Fruit fly (Drosophila melanogaster) whole organism, embryonic: ENCODE data around the gene CG15186.

Experiments used
- Atf3 ChIP-seq: fragments of 200-800 bp; sonication (Bioruptor generic); optimal IDR thresholded peaks from 3 replicates; lab custom pipeline; 2016; ENCODE audit warnings: missing biosample characterization, missing genetic modification characterization
- Atf6 ChIP-seq: fragments of 200-800 bp; sonication (Bioruptor generic); IDR thresholded peaks from 2 replicates; pipeline ENCODE4 v1.3.6; 2022; ENCODE audit warnings: missing biosample characterization, missing genetic modification characterization
- Bdp1 ChIP-seq: fragments of 200-800 bp; sonication (Bioruptor generic); optimal IDR thresholded peaks from 3 replicates; lab custom pipeline; 2016; ENCODE audit warnings: missing biosample characterization, missing genetic modification characterization
- BtbVII ChIP-seq: fragments of 200-800 bp; sonication (Bioruptor generic); optimal IDR thresholded peaks from 3 replicates; lab custom pipeline; 2017; ENCODE audit warnings: missing biosample characterization, mild to moderate bottlenecking, missing genetic modification characterization
- CG10267 ChIP-seq: fragments of 200-800 bp; sonication (Bioruptor generic); optimal IDR thresholded peaks from 2 replicates; lab custom pipeline; 2018; ENCODE audit warnings: missing biosample characterization, mild to moderate bottlenecking, missing genetic modification characterization, moderate library complexity
- CG10654 ChIP-seq: fragments of 200-800 bp; sonication (Bioruptor generic); optimal IDR thresholded peaks from 2 replicates; lab custom pipeline; 2016; ENCODE audit warnings: missing biosample characterization, missing genetic modification characterization
- CG11398 ChIP-seq: fragments of 200-800 bp; sonication (Bioruptor generic); optimal IDR thresholded peaks from 2 replicates; lab custom pipeline; 2016; ENCODE audit warnings: missing biosample characterization, missing genetic modification characterization
- CG11456 ChIP-seq: fragments of 200-800 bp; sonication (Bioruptor generic); IDR thresholded peaks from 3 replicates; pipeline ENCODE4 v1.3.6; 2022; ENCODE audit warnings: missing biosample characterization, missing genetic modification characterization
- CG12942 ChIP-seq: fragments of 200-800 bp; sonication (Bioruptor generic); optimal IDR thresholded peaks from 3 replicates; lab custom pipeline; 2016; ENCODE audit warnings: missing biosample characterization, missing genetic modification characterization
- CG13424 ChIP-seq: fragments of 200-800 bp; sonication (Bioruptor generic); optimal IDR thresholded peaks from 2 replicates; lab custom pipeline; 2019; ENCODE audit warnings: missing biosample characterization, mild to moderate bottlenecking, missing genetic modification characterization, moderate library complexity
- CG16779 ChIP-seq: fragments of 200-800 bp; sonication (Bioruptor generic); IDR thresholded peaks from 2 replicates; pipeline ENCODE4 v1.3.6; 2022; ENCODE audit warnings: missing biosample characterization, missing genetic modification characterization
- CG17385 ChIP-seq: fragments of 200-800 bp; sonication (Bioruptor generic); optimal IDR thresholded peaks from 3 replicates; lab custom pipeline; 2018; ENCODE audit warnings: missing biosample characterization, mild to moderate bottlenecking, missing genetic modification characterization
- CG17568 ChIP-seq: fragments of 200-800 bp; sonication (Bioruptor generic); optimal IDR thresholded peaks from 2 replicates; lab custom pipeline; 2018; ENCODE audit warnings: missing biosample characterization, mild to moderate bottlenecking, missing genetic modification characterization, moderate library complexity
- CG30020 ChIP-seq: fragments of 200-800 bp; optimal IDR thresholded peaks from 2 replicates; lab custom pipeline; 2019; ENCODE audit warnings: missing biosample characterization, mild to moderate bottlenecking, missing genetic modification characterization, moderate library complexity
- CG30403 ChIP-seq: fragments of 200-800 bp; sonication (Bioruptor generic); optimal IDR thresholded peaks from 3 replicates; lab custom pipeline; 2016; ENCODE audit warnings: missing biosample characterization, missing genetic modification characterization
- CG33557 ChIP-seq: fragments of 200-800 bp; sonication (Bioruptor generic); optimal IDR thresholded peaks from 2 replicates; lab custom pipeline; 2019; ENCODE audit warnings: missing biosample characterization, mild to moderate bottlenecking, missing genetic modification characterization, moderate library complexity
- CG34376 ChIP-seq: fragments of 200-800 bp; sonication (Bioruptor generic); optimal IDR thresholded peaks from 2 replicates; lab custom pipeline; 2018; ENCODE audit warnings: missing biosample characterization, mild to moderate bottlenecking, missing genetic modification characterization
- CG3847 ChIP-seq: fragments of 200-800 bp; sonication (Bioruptor generic); IDR thresholded peaks from 2 replicates; pipeline ENCODE4 v1.3.6; 2022; ENCODE audit warnings: missing biosample characterization, missing genetic modification characterization
- CG4854 ChIP-seq: fragments of 200-800 bp; sonication (Bioruptor generic); optimal IDR thresholded peaks from 2 replicates; lab custom pipeline; 2016; ENCODE audit warnings: missing biosample characterization, missing genetic modification characterization, inconsistent platforms
- CG8089 ChIP-seq: fragments of 200-800 bp; sonication (Bioruptor generic); optimal IDR thresholded peaks from 3 replicates; lab custom pipeline; 2016; ENCODE audit warnings: missing biosample characterization, missing genetic modification characterization
- CG8359 ChIP-seq: fragments of 200-800 bp; sonication (Bioruptor generic); optimal IDR thresholded peaks from 2 replicates; lab custom pipeline; 2017; ENCODE audit warnings: missing biosample characterization, mild to moderate bottlenecking, missing genetic modification characterization, borderline replicate concordance
- Dp ChIP-seq: fragments of 200-800 bp; sonication (Bioruptor generic); optimal IDR thresholded peaks from 2 replicates; lab custom pipeline; 2018; ENCODE audit warnings: missing biosample characterization, mild to moderate bottlenecking, missing genetic modification characterization, moderate library complexity
- ERR ChIP-seq: fragments of 200-800 bp; sonication (Bioruptor generic); optimal IDR thresholded peaks from 2 replicates; lab custom pipeline; 2016; ENCODE audit warnings: missing biosample characterization, missing genetic modification characterization
- Gug ChIP-seq: fragments of 200-800 bp; sonication (Bioruptor generic); IDR thresholded peaks from 4 replicates; pipeline ENCODE4 v1.3.6; 2022; ENCODE audit warnings: missing biosample characterization, missing genetic modification characterization
- Lhr ChIP-seq: fragments of 200-800 bp; sonication (Bioruptor generic); optimal IDR thresholded peaks from 3 replicates; lab custom pipeline; 2017; ENCODE audit warnings: mild to moderate bottlenecking, missing biosample characterization, missing genetic modification reagents, missing genetic modification characterization
- Poxn ChIP-seq: fragments of 200-800 bp; sonication (Bioruptor generic); IDR thresholded peaks from 2 replicates; pipeline ENCODE4 v1.3.6; 2022; ENCODE audit warnings: missing biosample characterization, missing genetic modification characterization
- Trl ChIP-seq, 3 experiments: fragments of >200 bp in 2 of 3; fragments of 200-800 bp in 1 of 3; sonication (Bioruptor generic) in 1 of 3; optimal IDR thresholded peaks; 2 replicates in 1 of 3; 3 replicates in 2 of 3; lab custom pipeline; 2016 to 2017; ENCODE audit warnings: missing biosample characterization in 1 of 3, missing genetic modification characterization in 1 of 3
- Usf ChIP-seq: fragments of 200-800 bp; sonication (Bioruptor generic); optimal IDR thresholded peaks from 2 replicates; lab custom pipeline; 2017; ENCODE audit warnings: missing genotype, missing biosample characterization, missing genetic modification characterization
- bab2 ChIP-seq: fragments of 200-800 bp; sonication (Bioruptor generic); optimal IDR thresholded peaks from 2 replicates; lab custom pipeline; 2016; ENCODE audit warnings: missing biosample characterization, missing genetic modification characterization
- cas ChIP-seq: fragments of 200-800 bp; sonication (Bioruptor generic); IDR thresholded peaks from 2 replicates; pipeline ENCODE4 v1.3.6; 2022; ENCODE audit warnings: missing biosample characterization, missing genetic modification characterization
- chinmo ChIP-seq: fragments of 200-800 bp; sonication (Bioruptor generic); IDR thresholded peaks from 4 replicates; pipeline ENCODE4 v1.3.6; 2022; ENCODE audit warnings: missing biosample characterization, missing genetic modification characterization; ENCODE audit not compliant: partially characterized antibody
- chm ChIP-seq: fragments of 200-800 bp; sonication (Bioruptor generic); IDR thresholded peaks from 2 replicates; pipeline ENCODE4 v1.3.6; 2022; ENCODE audit warnings: missing biosample characterization, missing genetic modification characterization
- crp ChIP-seq, 2 experiments: fragments of 200-800 bp; sonication (Bioruptor generic); optimal IDR thresholded peaks; 2 replicates in 1 of 2; 3 replicates in 1 of 2; lab custom pipeline; 2017; ENCODE audit warnings: missing biosample characterization in 2 of 2, missing genetic modification characterization in 2 of 2, mild to moderate bottlenecking in 1 of 2, moderate library complexity in 1 of 2
- ftz-f1 ChIP-seq: fragments of 200-800 bp; sonication (Bioruptor generic); optimal IDR thresholded peaks from 2 replicates; lab custom pipeline; 2016; ENCODE audit warnings: missing biosample characterization, missing genetic modification characterization
- gfzf ChIP-seq: fragments of 200-800 bp; sonication (Bioruptor generic); optimal IDR thresholded peaks from 2 replicates; lab custom pipeline; 2016; ENCODE audit warnings: missing biosample characterization, mild to moderate bottlenecking, missing genetic modification characterization, moderate library complexity
- grn ChIP-seq: fragments of 200-800 bp; sonication (Bioruptor generic); optimal IDR thresholded peaks from 3 replicates; lab custom pipeline; 2017; ENCODE audit warnings: missing biosample characterization, missing genetic modification characterization
- h ChIP-seq: fragments of >200 bp; optimal IDR thresholded peaks from 2 replicates; lab custom pipeline; 2017
- ind ChIP-seq: fragments of 200-800 bp; sonication (Bioruptor generic); optimal IDR thresholded peaks from 3 replicates; lab custom pipeline; 2016; ENCODE audit warnings: missing biosample characterization, missing genetic modification characterization
- org-1 ChIP-seq: fragments of 200-800 bp; sonication (Bioruptor generic); optimal IDR thresholded peaks from 2 replicates; lab custom pipeline; 2017; ENCODE audit warnings: missing biosample characterization, missing genetic modification characterization
- pb ChIP-seq: fragments of 200-800 bp; sonication (Bioruptor generic); optimal IDR thresholded peaks from 3 replicates; lab custom pipeline; 2016; ENCODE audit warnings: missing biosample characterization, missing genetic modification characterization
- rib ChIP-seq: fragments of 200-800 bp; sonication (Bioruptor generic); IDR thresholded peaks from 2 replicates; pipeline ENCODE4 v1.3.6; 2022; ENCODE audit warnings: missing biosample characterization, missing genetic modification characterization
- sens ChIP-seq: fragments of 200-800 bp; sonication (Bioruptor generic); peaks from one replicate; lab custom pipeline; 2016; ENCODE audit warnings: missing biosample characterization, missing genetic modification characterization
- sens-2 ChIP-seq: fragments of 200-800 bp; sonication (Bioruptor generic); IDR thresholded peaks from 2 replicates; pipeline ENCODE4 v1.3.6; 2022; ENCODE audit warnings: missing biosample characterization, missing genetic modification characterization
- seq ChIP-seq: fragments of 200-800 bp; sonication (Bioruptor generic); IDR thresholded peaks from 2 replicates; pipeline ENCODE4 v1.3.6; 2022; ENCODE audit warnings: missing biosample characterization, missing genetic modification characterization
- sima ChIP-seq: fragments of 200-800 bp; sonication (Bioruptor generic); optimal IDR thresholded peaks from 2 replicates; lab custom pipeline; 2016; ENCODE audit warnings: missing biosample characterization, missing genetic modification characterization
- sna ChIP-seq: fragments of 200-800 bp; sonication (Bioruptor generic); IDR thresholded peaks from 2 replicates; pipeline ENCODE4 v1.3.6; 2022; ENCODE audit warnings: missing biosample characterization, missing genetic modification characterization; ENCODE audit not compliant: partially characterized antibody
- sob ChIP-seq: fragments of 200-800 bp; sonication (Bioruptor generic); IDR thresholded peaks from 2 replicates; pipeline ENCODE4 v1.3.6; 2022; ENCODE audit warnings: missing biosample characterization, missing genetic modification characterization
- stwl ChIP-seq: fragments of 200-800 bp; sonication (Bioruptor generic); optimal IDR thresholded peaks from 3 replicates; lab custom pipeline; 2018; ENCODE audit warnings: missing biosample characterization, mild to moderate bottlenecking, missing genetic modification characterization, moderate library complexity
- tin ChIP-seq: fragments of 200-800 bp; sonication (Bioruptor generic); optimal IDR thresholded peaks from 3 replicates; lab custom pipeline; 2016; ENCODE audit warnings: missing biosample characterization, missing genetic modification characterization
- tx ChIP-seq: fragments of 200-800 bp; sonication (Bioruptor generic); optimal IDR thresholded peaks from 2 replicates; lab custom pipeline; 2016; ENCODE audit warnings: missing biosample characterization, missing genetic modification characterization
- vvl ChIP-seq: fragments of 200-800 bp; sonication (Bioruptor generic); IDR thresholded peaks from 2 replicates; pipeline ENCODE4 v1.3.6; 2022; ENCODE audit warnings: missing biosample characterization, missing genetic modification characterization

Gene CG15186

DNA sequence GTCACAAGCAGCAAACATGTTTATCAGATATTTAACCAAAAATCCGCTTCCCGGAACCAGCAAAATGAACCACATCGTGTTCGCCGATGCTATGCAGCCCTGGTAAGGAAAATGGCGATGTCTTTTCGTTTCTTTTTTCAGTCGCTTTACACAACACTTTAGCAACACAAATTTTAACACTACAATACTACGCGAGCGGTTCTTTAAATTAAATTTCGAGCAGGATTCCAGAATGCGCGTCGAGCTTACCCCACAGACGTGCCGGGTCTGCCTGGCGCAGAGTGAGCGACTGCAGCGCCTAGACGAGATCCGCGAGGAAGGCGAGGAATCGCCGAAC is 21.1 kb upstream of the CG15186 start, which contains the start of gene Zif (continued):
- TF ChIP-seq tx (GFP tag; lab: Kevin White, UChicago), result peak; percentile 31
- TF ChIP-seq stwl, result peak; percentile 31
- TF ChIP-seq CG30403 (GFP tag; lab: Kevin White, UChicago), result peak; percentile 31
- TF ChIP-seq pb (GFP tag; lab: Kevin White, UChicago), result no peak
- peak; percentile 20 for TF ChIP-seq Usf
- TF ChIP-seq chm (GFP tag; lab: Robert Waterston, UW), result 0 out of 2 replicates have a peak, but pooled peaks have one; percentile 46
- no peak for TF ChIP-seq CG4854 (GFP tag; lab: Kevin White, UChicago)
- peak; percentile 35 for TF ChIP-seq Bdp1 (GFP tag; lab: Kevin White, UChicago)
- peak; percentile 18 for TF ChIP-seq tin (GFP tag; lab: Kevin White, UChicago)
- TF ChIP-seq CG16779, result peak; percentile 61; the same call in 1 of the 2 replicates
- peak; percentile 72 for TF ChIP-seq Dp (GFP tag; lab: Kevin White, UChicago)
- peak; percentile 84 for TF ChIP-seq sob (GFP tag; lab: Robert Waterston, UW)
- TF ChIP-seq CG34376 (GFP tag; lab: Kevin White, UChicago), result no peak
- no peak for TF ChIP-seq CG33557 (GFP tag; lab: Kevin White, UChicago)
- peak; percentile 11 for TF ChIP-seq CG11398 (GFP tag; lab: Kevin White, UChicago)
- TF ChIP-seq rib (GFP tag; lab: Robert Waterston, UW), result peak; percentile 51; the same call in 1 of the 2 replicates
- no peak for TF ChIP-seq Lhr (GFP tag; lab: Kevin White, UChicago)
- TF ChIP-seq BtbVII (GFP tag; lab: Kevin White, UChicago), result no peak
- TF ChIP-seq CG17385 (GFP tag; lab: Kevin White, UChicago), result no peak
- peak; percentile 2 for TF ChIP-seq CG13424 (tag; lab: Kevin White, UChicago)
- peak; percentile 62; the same call in 3 of the 4 replicates for TF ChIP-seq Gug
- TF ChIP-seq gfzf, result no peak
- TF ChIP-seq CG8089 (GFP tag; lab: Kevin White, UChicago), result peak; percentile 10
- no peak for TF ChIP-seq crp (GFP tag; optimal IDR thresholded peaks at IDR 0.05; lab: Kevin White, UChicago)
- TF ChIP-seq ERR (GFP tag; lab: Kevin White, UChicago), result peak; percentile 36
- peak; percentile 61 for TF ChIP-seq bab2 (GFP tag; lab: Kevin White, UChicago)
- no peak for TF ChIP-seq Trl (optimal IDR thresholded peaks at IDR 0.05; lab: Kevin White, UChicago)
- peak; percentile 18 for TF ChIP-seq Trl (GFP tag; optimal IDR thresholded peaks at IDR 0.05; lab: Kevin White, UChicago)
- TF ChIP-seq seq (GFP tag; lab: Robert Waterston, UW), result no peak
- TF ChIP-seq sens-2, result no peak
- no peak for TF ChIP-seq CG8359 (GFP tag; lab: Kevin White, UChicago)
- 0 out of 2 replicates have a peak, but pooled peaks have one; percentile 48 for TF ChIP-seq cas (GFP tag; lab: Robert Waterston, UW)
- TF ChIP-seq ind, result peak; percentile 50
- peak; percentile 70 for TF ChIP-seq vvl (GFP tag; lab: Robert Waterston, UW)
- TF ChIP-seq Atf6 (GFP tag; lab: Robert Waterston, UW), result 0 out of 2 replicates have a peak, but pooled peaks have one; percentile 19
- peak; percentile 3 for TF ChIP-seq CG10654 (GFP tag; lab: Kevin White, UChicago)
- TF ChIP-seq chinmo, result no peak
- peak; percentile 2 for TF ChIP-seq CG12942
- TF ChIP-seq sna, result no peak
- no peak for TF ChIP-seq sima (GFP tag; lab: Kevin White, UChicago)
- peak; percentile 53 for TF ChIP-seq sens
- TF ChIP-seq CG30020 (tag; lab: Kevin White, UChicago), result peak; percentile 28
- peak; percentile 64 for TF ChIP-seq CG3847
- no peak for TF ChIP-seq h
- TF ChIP-seq org-1 (GFP tag; lab: Kevin White, UChicago), result no peak
- TF ChIP-seq ftz-f1 (GFP tag; lab: Kevin White, UChicago), result no peak
- peak; percentile 97 for TF ChIP-seq CG10267 (tag; lab: Kevin White, UChicago)
- TF ChIP-seq grn, result no peak
- no peak for TF ChIP-seq Poxn (GFP tag; lab: Robert Waterston, UW)
- no peak for TF ChIP-seq CG17568 (GFP tag; lab: Kevin White, UChicago)
- no peak for TF ChIP-seq Atf3 (GFP tag; lab: Kevin White, UChicago)
- peak; percentile 80 for TF ChIP-seq CG11456 (GFP tag; lab: Robert Waterston, UW)
